Worm (Caenorhabditis elegans): ENCODE results near the gene mltn-11.

DNA sequence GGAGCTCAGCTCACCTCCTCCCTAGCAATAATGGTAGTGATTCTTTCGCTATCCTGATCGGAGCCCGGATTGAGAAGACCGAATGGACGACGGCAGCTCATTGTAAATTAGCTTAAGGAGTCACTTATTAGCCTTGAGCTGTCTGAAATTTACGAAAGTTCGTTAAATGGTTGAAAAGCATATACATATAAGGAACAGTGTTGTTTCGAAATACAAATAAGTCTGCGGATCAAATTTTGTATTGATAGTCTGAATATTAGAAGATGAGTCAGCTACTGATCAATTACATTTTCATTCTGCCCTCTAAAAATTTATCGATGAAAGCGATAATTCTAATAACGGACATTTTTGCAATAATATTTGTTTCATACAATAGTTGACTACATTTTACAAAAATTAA lies 30.7 kb downstream of the mltn-11 start, which contains the start of gene F14F8.14:
- TF ChIP-seq ceh-16 (tag; optimal IDR thresholded peaks at IDR 0.05): no peak
- TF ChIP-seq ama-1 (optimal IDR thresholded peaks at IDR 0.05): no peak
- TF ChIP-seq dmd-4 (tag; optimal IDR thresholded peaks at IDR 0.05): no peak
- TF ChIP-seq lin-39 (tag; optimal IDR thresholded peaks at IDR 0.05): no peak
- TF ChIP-seq fos-1 (tag; optimal IDR thresholded peaks at IDR 0.05): no peak
- no peak for TF ChIP-seq nhr-77 (tag; optimal IDR thresholded peaks at IDR 0.05)
- no peak for TF ChIP-seq nhr-10 (tag; optimal IDR thresholded peaks at IDR 0.05)
- no peak for TF ChIP-seq egl-27 (tag; optimal IDR thresholded peaks at IDR 0.05)
- no peak for TF ChIP-seq nhr-25 (tag; optimal IDR thresholded peaks at IDR 0.05)
- no peak for TF ChIP-seq ztf-11 (tag; optimal IDR thresholded peaks at IDR 0.05)
- no peak for TF ChIP-seq nhr-237 (tag; optimal IDR thresholded peaks at IDR 0.05)
- TF ChIP-seq elt-3 (tag; optimal IDR thresholded peaks at IDR 0.05): no peak
